Worm (Caenorhabditis elegans) whole organism, young adult: ENCODE data around the gene C06A12.3.

Experiments
- B0035.1 ChIP-seq: sonication (generic microtip); optimal IDR thresholded peaks from 2 replicates; lab custom pipeline; 2016; ENCODE audit warnings: missing genetic modification characterization, mild to moderate bottlenecking, missing compliant biosample characterization, missing genotype, missing genetic modification reagents
- D2030.7 ChIP-seq: fragments of 200-800 bp; sonication (Bioruptor generic); IDR thresholded peaks from 2 replicates; pipeline ENCODE4 v1.3.6; 2022; ENCODE audit warnings: missing genetic modification reagents, missing genetic modification characterization, missing compliant biosample characterization
- F23B12.7 ChIP-seq: sonication (generic microtip); optimal IDR thresholded peaks from 2 replicates; lab custom pipeline; 2017; ENCODE audit warnings: missing genetic modification characterization, mild to moderate bottlenecking, missing compliant biosample characterization, antibody characterized with exemption, moderate library complexity; ENCODE audit not compliant: insufficient read depth
- F37B4.10 ChIP-seq: fragments of 200-800 bp; sonication (Bioruptor generic); IDR thresholded peaks from 2 replicates; pipeline ENCODE4 v1.3.6; 2022; ENCODE audit warnings: missing genetic modification characterization, missing compliant biosample characterization
- aptf-3 ChIP-seq: fragments of 200-800 bp; sonication (Bioruptor generic); IDR thresholded peaks from 2 replicates; pipeline ENCODE4 v1.3.6; 2022; ENCODE audit warnings: missing genetic modification characterization, missing compliant biosample characterization
- atf-7 ChIP-seq: sonication (generic microtip); optimal IDR thresholded peaks from 2 replicates; lab custom pipeline; 2017; ENCODE audit warnings: mild to moderate bottlenecking, missing genetic modification characterization, missing compliant biosample characterization
- bed-1 ChIP-seq: fragments of 200-800 bp; sonication (Bioruptor generic); IDR thresholded peaks from 2 replicates; pipeline ENCODE4 v1.3.6; 2022; ENCODE audit warnings: missing genetic modification reagents, missing genetic modification characterization, missing compliant biosample characterization
- ccch-3 ChIP-seq: fragments of 200-800 bp; sonication (Bioruptor generic); optimal IDR thresholded peaks from 2 replicates; lab custom pipeline; 2018; ENCODE audit warnings: mild to moderate bottlenecking, missing genetic modification characterization, missing compliant biosample characterization
- cebp-1 ChIP-seq, 2 experiments: fragments of 200-800 bp in 1 of 2; sonication (Bioruptor generic) in 1 of 2; sonication (generic microtip) in 1 of 2; IDR thresholded peaks in 1 of 2; optimal IDR thresholded peaks in 1 of 2; 2 replicates each; pipeline versions ENCODE4 v1.3.6 to Lab custom; 2017 to 2022; ENCODE audit warnings: missing compliant biosample characterization in 2 of 2, missing genetic modification characterization in 2 of 2, mild to moderate bottlenecking in 1 of 2, missing genetic modification reagents in 1 of 2, moderate library complexity in 1 of 2
- ceh-40 ChIP-seq: fragments of 200-800 bp; sonication (Bioruptor generic); IDR thresholded peaks from 2 replicates; pipeline ENCODE4 v1.3.6; 2022; ENCODE audit warnings: missing genetic modification characterization, missing compliant biosample characterization
- ets-4 ChIP-seq: fragments of 200-800 bp; sonication (Bioruptor generic); optimal IDR thresholded peaks from 2 replicates; lab custom pipeline; 2018; ENCODE audit warnings: mild to moderate bottlenecking, missing genetic modification characterization, missing compliant biosample characterization
- hlh-12 ChIP-seq: sonication (generic microtip); optimal IDR thresholded peaks from 2 replicates; lab custom pipeline; 2016; ENCODE audit warnings: missing genetic modification characterization, missing compliant biosample characterization
- hsf-1 ChIP-seq: fragments of 200-800 bp; sonication (Bioruptor generic); IDR thresholded peaks from 2 replicates; pipeline ENCODE4 v1.3.6; 2022; ENCODE audit warnings: missing genetic modification reagents, missing genetic modification characterization, missing compliant biosample characterization
- let-526 ChIP-seq: fragments of 200-800 bp; sonication (Bioruptor generic); IDR thresholded peaks from 2 replicates; pipeline ENCODE4 v1.3.6; 2022; ENCODE audit warnings: missing genetic modification reagents, missing genetic modification characterization, missing compliant biosample characterization
- let-607 ChIP-seq, 2 experiments: fragments of 200-800 bp in 1 of 2; sonication (Bioruptor generic) in 1 of 2; sonication (generic microtip) in 1 of 2; optimal IDR thresholded peaks; 2 replicates each; lab custom pipeline; 2016 to 2018; ENCODE audit warnings: mild to moderate bottlenecking in 2 of 2, missing compliant biosample characterization in 2 of 2, missing genetic modification characterization in 2 of 2, moderate library complexity in 2 of 2, missing genotype in 1 of 2
- lin-35 ChIP-seq, 3 experiments: fragments of 150-350 bp in 2 of 3; sonication (generic microtip) in 1 of 3; optimal IDR thresholded peaks; 2 replicates each; lab custom pipeline; 2014 to 2018; ENCODE audit warnings: missing biosample characterization in 3 of 3, missing genetic modification characterization in 3 of 3, missing genetic modification reagents in 3 of 3
- lin-54 ChIP-seq: fragments of 200-800 bp; sonication (Bioruptor generic); optimal IDR thresholded peaks from 2 replicates; lab custom pipeline; 2018; ENCODE audit warnings: mild to moderate bottlenecking, missing genetic modification characterization, missing compliant biosample characterization
- mel-28 ChIP-seq: sonication (generic microtip); optimal IDR thresholded peaks from 2 replicates; lab custom pipeline; 2016; ENCODE audit warnings: borderline replicate concordance, mild to moderate bottlenecking, missing genetic modification characterization, missing compliant biosample characterization
- nhr-120 ChIP-seq: fragments of 200-800 bp; sonication (Bioruptor generic); IDR thresholded peaks from 2 replicates; pipeline ENCODE4 v1.3.6; 2022; ENCODE audit warnings: missing genetic modification characterization, missing compliant biosample characterization
- nhr-80 ChIP-seq: sonication (generic microtip); optimal IDR thresholded peaks from 2 replicates; lab custom pipeline; 2016; ENCODE audit warnings: missing genetic modification characterization, missing compliant biosample characterization
- pha-4 ChIP-seq: fragments of 150-350 bp; sonication (generic microtip); optimal IDR thresholded peaks from 2 replicates; lab custom pipeline; 2014; ENCODE audit warnings: missing biosample characterization, missing genetic modification reagents, missing genetic modification characterization
- repo-1 ChIP-seq: sonication (generic microtip); optimal IDR thresholded peaks from 2 replicates; lab custom pipeline; 2017; ENCODE audit warnings: mild to moderate bottlenecking, missing genetic modification characterization, missing compliant biosample characterization
- sea-2 ChIP-seq: fragments of 200-800 bp; sonication (Bioruptor generic); IDR thresholded peaks from 2 replicates; pipeline ENCODE4 v1.3.6; 2022; ENCODE audit warnings: missing genetic modification characterization, missing compliant biosample characterization
- snpc-4 ChIP-seq, 5 experiments: fragments of 150-350 bp in 1 of 5; sonication (generic microtip) in 4 of 5; optimal IDR thresholded peaks; 2 replicates each; lab custom pipeline; 2014 to 2018; ENCODE audit warnings: missing genetic modification characterization in 5 of 5, missing biosample characterization in 3 of 5, antibody characterized with exemption in 2 of 5, mild to moderate bottlenecking in 2 of 5, missing compliant biosample characterization in 2 of 5, missing genotype in 2 of 5, moderate library complexity in 2 of 5, missing genetic modification reagents in 1 of 5
- somi-1 ChIP-seq: fragments of 200-800 bp; sonication (Bioruptor generic); optimal IDR thresholded peaks from 2 replicates; lab custom pipeline; 2018; ENCODE audit warnings: mild to moderate bottlenecking, missing genetic modification characterization, missing compliant biosample characterization
- zim-3 ChIP-seq: sonication (generic microtip); optimal IDR thresholded peaks from 2 replicates; lab custom pipeline; 2017; ENCODE audit warnings: mild to moderate bottlenecking, missing genetic modification characterization, moderate library complexity, missing compliant biosample characterization
- ztf-6 ChIP-seq: fragments of 200-800 bp; sonication (Bioruptor generic); IDR thresholded peaks from 2 replicates; pipeline ENCODE4 v1.3.6; 2022; ENCODE audit warnings: missing genetic modification reagents, missing genetic modification characterization, missing compliant biosample characterization

The C06A12.3 gene

ce11 chrIV:17387442-17387967 lies 40.0 kb upstream of the C06A12.3 start, which contains the start of gene T02D1.8:
Gene T02D1.8 (minus strand): TSS chrIV:17387492.
- TF ChIP-seq pha-4 (tag; lab: Kevin White, UChicago) (no peak), ccch-3 (GFP tag; lab: Kevin White, UChicago) (no peak), nhr-80 (tag; lab: Kevin White, UChicago) (peak; percentile 86), let-607 (tag; optimal IDR thresholded peaks at IDR 0.05; lab: Kevin White, UChicago) (peak; percentile 18 to 49)
- TF ChIP-seq, all 124 proteins: peak for 2

- TF ChIP-seq nhr-120 (GFP tag; lab: Robert Waterston, UW): no peak
- no peak for TF ChIP-seq lin-35 (GFP tag; optimal IDR thresholded peaks at IDR 0.05; lab: Kevin White, UChicago)
- no peak for TF ChIP-seq hlh-12 (tag; lab: Kevin White, UChicago)
- no peak for TF ChIP-seq nhr-80 (tag; lab: Kevin White, UChicago)
- no peak for TF ChIP-seq snpc-4 (GFP tag; optimal IDR thresholded peaks at IDR 0.05; lab: Kevin White, UChicago)
- TF ChIP-seq snpc-4 (tag; optimal IDR thresholded peaks at IDR 0.05; lab: Kevin White, UChicago): no peak
Measured at ce11 chrIV:17395910-17396309, 31.6 kb upstream of the C06A12.3 start, which contains the start of gene sru-15. Gene sru-15 (plus strand): TSS chrIV:17396210.

- TF ChIP-seq sea-2 (GFP tag; lab: Robert Waterston, UW) (no peak), somi-1 (GFP tag; lab: Kevin White, UChicago) (no peak)
- TF ChIP-seq, all 124 proteins: peak for 0
Measured at ce11 chrIV:17399455-17399854, 28.1 kb upstream of the C06A12.3 start, which contains the start of gene T02D1.4. Gene T02D1.4 (plus strand): TSS chrIV:17399755.

- TF ChIP-seq nhr-80 (tag; lab: Kevin White, UChicago) (peak; percentile 54), ztf-6 (no peak), lin-54 (GFP tag; lab: Kevin White, UChicago) (no peak)
Measured at ce11 chrIV:17405530-17405929, 22.0 kb upstream of the C06A12.3 start, which contains the start of gene pmp-4. Gene pmp-4 (minus strand): TSS chrIV:17405630.

ce11 chrIV:17406119-17406518 lies 21.4 kb upstream of the C06A12.3 start:
- TF ChIP-seq somi-1 (GFP tag; lab: Kevin White, UChicago) (no peak), ets-4 (GFP tag; lab: Kevin White, UChicago) (no peak), ztf-6 (no peak), B0035.1 (tag; lab: Kevin White, UChicago) (no peak), aptf-3 (GFP tag; lab: Robert Waterston, UW) (no peak), zim-3 (tag; lab: Kevin White, UChicago) (no peak), atf-7 (tag; lab: Kevin White, UChicago) (no peak), F23B12.7 (tag; lab: Kevin White, UChicago) (no peak), F37B4.10 (GFP tag; lab: Robert Waterston, UW) (no peak), sea-2 (GFP tag; lab: Robert Waterston, UW) (no peak), repo-1 (tag; lab: Kevin White, UChicago) (no peak), ceh-40 (GFP tag; lab: Robert Waterston, UW) (no peak), mel-28 (tag; lab: Kevin White, UChicago) (no peak), let-526 (GFP tag; lab: Robert Waterston, UW) (no peak), hsf-1 (GFP tag; lab: Robert Waterston, UW) (no peak), lin-54 (GFP tag; lab: Kevin White, UChicago) (no peak), bed-1 (GFP tag; lab: Robert Waterston, UW) (no peak), D2030.7 (GFP tag; lab: Robert Waterston, UW) (no peak), cebp-1 (GFP tag; IDR thresholded peaks at IDR 0.05; lab: Robert Waterston, UW) (no peak), cebp-1 (tag; optimal IDR thresholded peaks at IDR 0.05; lab: Kevin White, UChicago) (no peak)
